Fruit fly (Drosophila melanogaster) whole organism, adult: Measurements from ENCODE around the gene CG9686.

Source experiments
- CG14711 ChIP-seq: fragments of 200-800 bp; sonication (Bioruptor generic); optimal IDR thresholded peaks from 2 replicates; lab custom pipeline; 2018; ENCODE audit warnings: missing biosample characterization, mild to moderate bottlenecking, missing genetic modification characterization, moderate library complexity
- CG1620 ChIP-seq: fragments of 200-800 bp; sonication (Bioruptor generic); optimal IDR thresholded peaks from 2 replicates; lab custom pipeline; 2016; ENCODE audit warnings: missing biosample characterization, missing genetic modification characterization
- cnc ChIP-seq, 2 experiments: fragments of >200 bp; optimal IDR thresholded peaks; 2 replicates each; lab custom pipeline; 2017
- tj ChIP-seq: fragments of 200-800 bp; sonication (Bioruptor generic); optimal IDR thresholded peaks from 3 replicates; lab custom pipeline; 2017; ENCODE audit warnings: missing biosample characterization, mild to moderate bottlenecking, missing genetic modification characterization, moderate library complexity

DNA sequence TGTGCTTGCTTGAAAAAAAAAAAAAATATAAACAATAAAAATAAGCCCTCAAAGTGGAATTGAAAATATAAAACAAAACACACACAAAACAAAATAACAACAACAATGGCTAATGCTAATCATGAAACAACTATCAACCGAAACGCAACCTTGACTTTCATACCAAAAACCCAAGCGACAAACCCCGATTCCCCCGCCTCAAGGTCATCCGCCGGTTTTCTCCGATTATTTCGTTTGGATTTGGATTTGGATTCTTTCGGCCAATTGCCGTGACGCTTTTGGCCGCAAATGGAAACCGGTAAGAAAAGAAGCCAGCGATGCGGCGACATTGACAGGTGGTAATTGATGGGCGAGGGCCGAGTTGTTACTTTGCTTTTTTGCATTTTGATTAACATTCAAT is 17.9 kb downstream of the CG9686 start:
- no peak for TF ChIP-seq tj (GFP tag; lab: Kevin White, UChicago)
- TF ChIP-seq CG14711 (tag; lab: Kevin White, UChicago), result no peak
- TF ChIP-seq cnc (optimal IDR thresholded peaks at IDR 0.05; lab: Kevin White, UChicago), result no peak
- no peak for TF ChIP-seq CG1620
